Worm (Caenorhabditis elegans) whole organism, L1 larva: Measurements from ENCODE around the gene F49F1.12.

ENCODE experiments used
- aha-1 ChIP-seq: fragments of 150-350 bp; optimal IDR thresholded peaks from 2 replicates; lab custom pipeline; 2014; ENCODE audit warnings: missing biosample characterization, missing genetic modification characterization
- alr-1 ChIP-seq: fragments of 200-800 bp; sonication (Bioruptor generic); optimal IDR thresholded peaks from 2 replicates; lab custom pipeline; 2018; ENCODE audit warnings: borderline replicate concordance, mild to moderate bottlenecking, missing genetic modification characterization, missing compliant biosample characterization
- aly-2 ChIP-seq: fragments of 150-350 bp; optimal IDR thresholded peaks from 2 replicates; lab custom pipeline; 2014; ENCODE audit warnings: missing biosample characterization, missing genetic modification characterization
- ama-1 ChIP-seq: fragments of 150-350 bp; optimal IDR thresholded peaks from 2 replicates; lab custom pipeline; 2014
- ceh-8 ChIP-seq: fragments of 200-800 bp; sonication (Bioruptor generic); optimal IDR thresholded peaks from 2 replicates; lab custom pipeline; 2018; ENCODE audit warnings: mild to moderate bottlenecking, missing genetic modification characterization, moderate library complexity, missing compliant biosample characterization
- ceh-82 ChIP-seq, 3 experiments: fragments of 150-350 bp in 1 of 3; sonication (generic microtip) in 2 of 3; optimal IDR thresholded peaks; 2 replicates each; lab custom pipeline; 2014 to 2017; ENCODE audit warnings: missing biosample characterization in 3 of 3, missing genetic modification characterization in 3 of 3
- ceh-88 ChIP-seq: fragments of 200-800 bp; sonication (Bioruptor generic); IDR thresholded peaks from 2 replicates; pipeline ENCODE4 v1.3.6; 2022; ENCODE audit warnings: missing genetic modification characterization, missing compliant biosample characterization
- elt-2 ChIP-seq: sonication (generic microtip); optimal IDR thresholded peaks from 2 replicates; lab custom pipeline; 2016; ENCODE audit warnings: missing genetic modification characterization, mild to moderate bottlenecking, inconsistent platforms, missing compliant biosample characterization, missing genetic modification reagents
- ets-5 ChIP-seq: fragments of 200-800 bp; sonication (Bioruptor generic); IDR thresholded peaks from 2 replicates; pipeline ENCODE4 v1.3.6; 2022; ENCODE audit warnings: missing genetic modification characterization, missing compliant biosample characterization
- fkh-8 ChIP-seq: sonication (generic microtip); optimal IDR thresholded peaks from 2 replicates; lab custom pipeline; 2016; ENCODE audit warnings: mild to moderate bottlenecking, missing genetic modification characterization, missing compliant biosample characterization
- grh-1 ChIP-seq: fragments of 200-800 bp; sonication (Bioruptor generic); IDR thresholded peaks from 2 replicates; pipeline ENCODE4 v1.3.6; 2022; ENCODE audit warnings: missing genetic modification reagents, missing genetic modification characterization, missing compliant biosample characterization
- hlh-17 ChIP-seq: fragments of 200-800 bp; sonication (Bioruptor generic); optimal IDR thresholded peaks from 2 replicates; lab custom pipeline; 2018; ENCODE audit warnings: missing genetic modification characterization, mild to moderate bottlenecking, missing compliant biosample characterization, moderate library complexity, borderline replicate concordance
- irx-1 ChIP-seq: sonication (generic microtip); optimal IDR thresholded peaks from 2 replicates; lab custom pipeline; 2016; ENCODE audit warnings: missing genetic modification characterization, missing compliant biosample characterization
- lin-14 ChIP-seq: fragments of 200-800 bp; sonication (Bioruptor generic); optimal IDR thresholded peaks from 2 replicates; lab custom pipeline; 2018; ENCODE audit warnings: mild to moderate bottlenecking, missing genetic modification characterization, moderate library complexity, missing compliant biosample characterization
- lin-15B ChIP-seq: fragments of 150-350 bp; sonication (generic microtip); optimal IDR thresholded peaks from 3 replicates; lab custom pipeline; 2014; ENCODE audit warnings: missing biosample characterization, missing genetic modification characterization
- lin-35 ChIP-seq, 2 experiments: fragments of 150-350 bp; optimal IDR thresholded peaks; 2 replicates each; lab custom pipeline; 2014; ENCODE audit warnings: missing biosample characterization in 2 of 2, missing genetic modification characterization in 2 of 2, missing genetic modification reagents in 2 of 2
- lir-3 ChIP-seq: sonication (generic microtip); optimal IDR thresholded peaks from 2 replicates; lab custom pipeline; 2016; ENCODE audit warnings: mild to moderate bottlenecking, missing genetic modification characterization, moderate library complexity, missing compliant biosample characterization; ENCODE audit not compliant: poor library complexity
- lsy-2 ChIP-seq, 2 experiments: fragments of 150-350 bp; optimal IDR thresholded peaks; 2 replicates each; lab custom pipeline; 2014; ENCODE audit warnings: missing biosample characterization in 2 of 2, missing genetic modification characterization in 2 of 2
- mdl-1 ChIP-seq, 2 experiments: fragments of 150-350 bp; optimal IDR thresholded peaks; 2 replicates each; lab custom pipeline; 2014 to 2017; ENCODE audit warnings: missing biosample characterization in 2 of 2, missing genetic modification characterization in 2 of 2, inconsistent platforms in 1 of 2
- mep-1 ChIP-seq: fragments of 150-350 bp; optimal IDR thresholded peaks from 2 replicates; lab custom pipeline; 2014; ENCODE audit warnings: missing biosample characterization, missing genetic modification characterization
- nhr-11 ChIP-seq: fragments of 150-350 bp; optimal IDR thresholded peaks from 2 replicates; lab custom pipeline; 2014; ENCODE audit warnings: missing biosample characterization, missing genetic modification characterization
- nhr-12 ChIP-seq: sonication (generic microtip); optimal IDR thresholded peaks from 2 replicates; lab custom pipeline; 2017; ENCODE audit warnings: missing biosample characterization, missing genetic modification characterization
- nhr-19 ChIP-seq: fragments of 200-800 bp; sonication (Bioruptor generic); conservative IDR thresholded peaks from 2 replicates; pipeline ENCODE4 v1.3.6; 2022; ENCODE audit warnings: missing genetic modification characterization, missing compliant biosample characterization
- nhr-20 ChIP-seq: sonication (generic microtip); optimal IDR thresholded peaks from 2 replicates; lab custom pipeline; 2016; ENCODE audit warnings: mild to moderate bottlenecking, missing genetic modification characterization, missing compliant biosample characterization
- nhr-28 ChIP-seq: fragments of 150-350 bp; optimal IDR thresholded peaks from 2 replicates; lab custom pipeline; 2014; ENCODE audit warnings: missing biosample characterization, missing genetic modification characterization
- nhr-47 ChIP-seq: sonication (generic microtip); optimal IDR thresholded peaks from 2 replicates; lab custom pipeline; 2016; ENCODE audit warnings: mild to moderate bottlenecking, missing genetic modification characterization, moderate library complexity, missing compliant biosample characterization
- nhr-76 ChIP-seq: sonication (generic microtip); optimal IDR thresholded peaks from 2 replicates; lab custom pipeline; 2017; ENCODE audit warnings: missing biosample characterization, missing genetic modification characterization
- nhr-90 ChIP-seq: sonication (generic microtip); optimal IDR thresholded peaks from 2 replicates; lab custom pipeline; 2016; ENCODE audit warnings: mild to moderate bottlenecking, missing genetic modification characterization, missing compliant biosample characterization; ENCODE audit not compliant: poor library complexity
- pqm-1 ChIP-seq: sonication (generic microtip); optimal IDR thresholded peaks from 3 replicates; lab custom pipeline; 2017; ENCODE audit warnings: missing biosample characterization, missing genetic modification characterization
- rnt-1 ChIP-seq: sonication (generic microtip); optimal IDR thresholded peaks from 2 replicates; lab custom pipeline; 2016; ENCODE audit warnings: mild to moderate bottlenecking, missing genetic modification characterization, moderate library complexity, missing compliant biosample characterization
- skn-1 ChIP-seq: fragments of 150-350 bp; optimal IDR thresholded peaks from 2 replicates; lab custom pipeline; 2014; ENCODE audit warnings: missing biosample characterization, missing genetic modification characterization
- sox-4 ChIP-seq: sonication (generic microtip); optimal IDR thresholded peaks from 2 replicates; lab custom pipeline; 2016; ENCODE audit warnings: missing genetic modification characterization, missing compliant biosample characterization
- swsn-7 ChIP-seq: sonication (generic microtip); optimal IDR thresholded peaks from 2 replicates; lab custom pipeline; 2016; ENCODE audit warnings: missing genetic modification characterization, missing compliant biosample characterization
- unc-130 ChIP-seq: fragments of 150-350 bp; optimal IDR thresholded peaks from 2 replicates; lab custom pipeline; 2017; ENCODE audit warnings: missing biosample characterization, missing genetic modification characterization, inconsistent platforms
- unc-62 ChIP-seq: fragments of 150-350 bp; optimal IDR thresholded peaks from 2 replicates; lab custom pipeline; 2014; ENCODE audit warnings: missing biosample characterization, missing genetic modification reagents, missing genetic modification characterization
- xbp-1 ChIP-seq: sonication (generic microtip); optimal IDR thresholded peaks from 2 replicates; lab custom pipeline; 2016; ENCODE audit warnings: missing genetic modification characterization, missing compliant biosample characterization
- zag-1 ChIP-seq: fragments of 150-350 bp; optimal IDR thresholded peaks from 2 replicates; lab custom pipeline; 2014; ENCODE audit warnings: missing biosample characterization, missing genetic modification characterization
- zip-4 ChIP-seq: fragments of 200-800 bp; sonication (Bioruptor generic); optimal IDR thresholded peaks from 2 replicates; lab custom pipeline; 2018; ENCODE audit warnings: mild to moderate bottlenecking, missing genetic modification characterization, moderate library complexity, missing compliant biosample characterization

Gene F49F1.12

ce11 chrIV:4167296-4167695 is 24.4 kb upstream of the F49F1.12 start:
- no peak for TF ChIP-seq irx-1 (tag; lab: Kevin White, UChicago)
- no peak for TF ChIP-seq nhr-20 (tag; lab: Kevin White, UChicago)
- TF ChIP-seq hlh-17: no peak
- TF ChIP-seq ets-5 (GFP tag; lab: Robert Waterston, UW): no peak
- TF ChIP-seq pqm-1 (tag; lab: Kevin White, UChicago): no peak
- no peak for TF ChIP-seq nhr-47
- no peak for TF ChIP-seq lin-35 (GFP tag; optimal IDR thresholded peaks at IDR 0.05; lab: Kevin White, UChicago)
- no peak for TF ChIP-seq ceh-88
- no peak for TF ChIP-seq zip-4 (GFP tag; lab: Kevin White, UChicago)
- no peak for TF ChIP-seq lin-15B (tag; lab: Kevin White, UChicago)
- TF ChIP-seq aly-2 (tag; lab: Kevin White, UChicago): no peak
- no peak for TF ChIP-seq lir-3 (tag; lab: Kevin White, UChicago)
- TF ChIP-seq lsy-2 (tag; optimal IDR thresholded peaks at IDR 0.05; lab: Kevin White, UChicago): no peak

- TF ChIP-seq mdl-1 (tag; optimal IDR thresholded peaks at IDR 0.05; lab: Kevin White, UChicago) (no peak), ceh-88 (no peak), nhr-28 (tag; lab: Kevin White, UChicago) (no peak), lir-3 (tag; lab: Kevin White, UChicago) (no peak), swsn-7 (tag; lab: Kevin White, UChicago) (no peak), skn-1 (tag; lab: Kevin White, UChicago) (no peak), aly-2 (tag; lab: Kevin White, UChicago) (no peak), xbp-1 (tag; lab: Kevin White, UChicago) (no peak), ceh-82 (tag; optimal IDR thresholded peaks at IDR 0.05; lab: Kevin White, UChicago) (no peak), rnt-1 (tag; lab: Kevin White, UChicago) (no peak), nhr-90 (no peak), nhr-11 (tag; lab: Kevin White, UChicago) (no peak), fkh-8 (tag; lab: Kevin White, UChicago) (no peak), aha-1 (tag; lab: Kevin White, UChicago) (no peak), unc-130 (no peak), ama-1 (no peak), sox-4 (no peak)
- TF ChIP-seq, all 84 proteins: peak for 0
Measured at ce11 chrIV:4164392-4164791, 21.5 kb upstream of the F49F1.12 start, which contains the start of gene scrm-8. scrm-8 (plus strand) TSS chrIV:4164692.

ce11 chrIV:4162121-4162520 is 19.2 kb upstream of the F49F1.12 start, which contains the start of gene scrm-5:
scrm-5 (plus strand) TSS chrIV:4162421.
- TF ChIP-seq alr-1 (tag; lab: Kevin White, UChicago) (no peak), zag-1 (tag; lab: Kevin White, UChicago) (no peak), ceh-8 (GFP tag; lab: Kevin White, UChicago) (no peak), sox-4 (no peak), nhr-76 (no peak), mdl-1 (tag; optimal IDR thresholded peaks at IDR 0.05; lab: Kevin White, UChicago) (no peak), nhr-12 (tag; lab: Kevin White, UChicago) (no peak), irx-1 (tag; lab: Kevin White, UChicago) (no peak), nhr-19 (GFP tag; lab: Robert Waterston, UW) (no peak), ama-1 (no peak), lin-14 (GFP tag; lab: Kevin White, UChicago) (no peak)
- TF ChIP-seq, all 84 proteins: peak for 0

- peak; percentile 19 for TF ChIP-seq elt-2 (tag; lab: Kevin White, UChicago)
- no peak for TF ChIP-seq nhr-28 (tag; lab: Kevin White, UChicago)
- no peak for TF ChIP-seq grh-1
- TF ChIP-seq unc-62 (GFP tag; lab: Kevin White, UChicago): no peak
- no peak for TF ChIP-seq mep-1 (tag; lab: Kevin White, UChicago)
Measured at ce11 chrIV:4154641-4155040, 11.8 kb upstream of the F49F1.12 start, which contains the start of gene K08D10.14. K08D10.14 (plus strand) TSS chrIV:4154941.
